Fruit fly (Drosophila melanogaster) whole organism, embryonic: Measurements from ENCODE around the gene CG2663.
A peak's percentile ranks its signal among the peaks of the same experiment; 100 is the strongest.

Experiments
- Bdp1 ChIP-seq: fragments of 200-800 bp; sonication (Bioruptor generic); optimal IDR thresholded peaks from 3 replicates; lab custom pipeline; 2016; ENCODE audit warnings: missing biosample characterization, missing genetic modification characterization
- CG10979 ChIP-seq: fragments of 200-800 bp; sonication (Bioruptor generic); optimal IDR thresholded peaks from 2 replicates; lab custom pipeline; 2018; ENCODE audit warnings: missing biosample characterization, mild to moderate bottlenecking, missing genetic modification characterization, moderate library complexity
- CG12104 ChIP-seq: fragments of 200-800 bp; sonication (Bioruptor generic); optimal IDR thresholded peaks from 3 replicates; lab custom pipeline; 2016; ENCODE audit warnings: missing biosample characterization, missing genetic modification characterization
- CG12236 ChIP-seq: fragments of 200-800 bp; sonication (Bioruptor generic); optimal IDR thresholded peaks from 2 replicates; lab custom pipeline; 2016; ENCODE audit warnings: missing biosample characterization, missing genetic modification characterization
- CG13296 ChIP-seq: fragments of 200-800 bp; sonication (Bioruptor generic); optimal IDR thresholded peaks from 3 replicates; lab custom pipeline; 2018; ENCODE audit warnings: missing biosample characterization, mild to moderate bottlenecking, missing genetic modification characterization
- CG15073 ChIP-seq: fragments of 200-800 bp; sonication (Bioruptor generic); optimal IDR thresholded peaks from 2 replicates; lab custom pipeline; 2016; ENCODE audit warnings: missing biosample characterization, missing genetic modification characterization
- CG16813 ChIP-seq: fragments of 200-800 bp; sonication (Bioruptor generic); IDR thresholded peaks from 3 replicates; pipeline ENCODE4 v1.3.6; 2022; ENCODE audit warnings: missing biosample characterization, missing genetic modification characterization; ENCODE audit not compliant: partially characterized antibody
- CG17328 ChIP-seq: fragments of 200-800 bp; sonication (Bioruptor generic); IDR thresholded peaks from 2 replicates; pipeline ENCODE4 v1.3.6; 2022; ENCODE audit warnings: missing biosample characterization, missing genetic modification characterization
- CG17361 ChIP-seq: fragments of 200-800 bp; sonication (Bioruptor generic); IDR thresholded peaks from 3 replicates; pipeline ENCODE4 v1.3.6; 2022; ENCODE audit warnings: missing biosample characterization, missing genetic modification characterization
- CG17568 ChIP-seq: fragments of 200-800 bp; sonication (Bioruptor generic); optimal IDR thresholded peaks from 2 replicates; lab custom pipeline; 2018; ENCODE audit warnings: missing biosample characterization, mild to moderate bottlenecking, missing genetic modification characterization, moderate library complexity
- CG18764 ChIP-seq: fragments of 200-800 bp; sonication (Bioruptor generic); optimal IDR thresholded peaks from 3 replicates; lab custom pipeline; 2016; ENCODE audit warnings: missing biosample characterization, missing genetic modification characterization
- CG2678 ChIP-seq: fragments of 200-800 bp; sonication (Bioruptor generic); optimal IDR thresholded peaks from 3 replicates; lab custom pipeline; 2019; ENCODE audit warnings: missing biosample characterization, mild to moderate bottlenecking, missing genetic modification characterization, moderate library complexity
- CG31441 ChIP-seq: fragments of 200-800 bp; sonication (Bioruptor generic); IDR thresholded peaks from 2 replicates; pipeline ENCODE4 v1.3.6; 2022; ENCODE audit warnings: missing biosample characterization, missing genetic modification characterization
- CG32532 ChIP-seq: fragments of 200-800 bp; sonication (Bioruptor generic); IDR thresholded peaks from 2 replicates; pipeline ENCODE4 v1.3.6; 2022; ENCODE audit warnings: missing biosample characterization, missing genetic modification characterization
- CG34376 ChIP-seq: fragments of 200-800 bp; sonication (Bioruptor generic); optimal IDR thresholded peaks from 2 replicates; lab custom pipeline; 2018; ENCODE audit warnings: missing biosample characterization, mild to moderate bottlenecking, missing genetic modification characterization
- CG4328 ChIP-seq: fragments of 200-800 bp; sonication (Bioruptor generic); optimal IDR thresholded peaks from 3 replicates; lab custom pipeline; 2017; ENCODE audit warnings: missing biosample characterization, missing genetic modification reagents, missing genetic modification characterization
- CG6791 ChIP-seq: fragments of 200-800 bp; sonication (Bioruptor generic); IDR thresholded peaks from 3 replicates; pipeline ENCODE4 v1.3.6; 2022; ENCODE audit warnings: missing biosample characterization, missing genetic modification characterization; ENCODE audit not compliant: partially characterized antibody
- CG7271 ChIP-seq: fragments of 200-800 bp; sonication (Bioruptor generic); optimal IDR thresholded peaks from 2 replicates; lab custom pipeline; 2018; ENCODE audit warnings: missing biosample characterization, mild to moderate bottlenecking, missing genetic modification characterization, moderate library complexity
- CG7987 ChIP-seq: fragments of 200-800 bp; sonication (Bioruptor generic); optimal IDR thresholded peaks from 2 replicates; lab custom pipeline; 2018; ENCODE audit warnings: missing biosample characterization, mild to moderate bottlenecking, missing genetic modification characterization, moderate library complexity
- CG8765 ChIP-seq: fragments of 200-800 bp; sonication (Bioruptor generic); IDR thresholded peaks from 2 replicates; pipeline ENCODE4 v1.3.6; 2022; ENCODE audit warnings: missing biosample characterization, missing genetic modification characterization
- D ChIP-seq, 2 experiments: fragments of 200-800 bp in 1 of 2; fragments of >200 bp in 1 of 2; sonication (Bioruptor generic) in 1 of 2; optimal IDR thresholded peaks; 2 replicates in 1 of 2; 3 replicates in 1 of 2; lab custom pipeline; 2017; ENCODE audit warnings: mild to moderate bottlenecking in 1 of 2, missing biosample characterization in 1 of 2, missing genetic modification characterization in 1 of 2, missing genetic modification reagents in 1 of 2
- Dip3 ChIP-seq: fragments of 200-800 bp; sonication (Bioruptor generic); optimal IDR thresholded peaks from 3 replicates; lab custom pipeline; 2016; ENCODE audit warnings: missing biosample characterization, missing genetic modification characterization
- Elba2 ChIP-seq: fragments of 200-800 bp; sonication (Bioruptor generic); optimal IDR thresholded peaks from 3 replicates; lab custom pipeline; 2016; ENCODE audit warnings: missing biosample characterization, missing genetic modification characterization
- H15 ChIP-seq: fragments of 200-800 bp; sonication (Bioruptor generic); IDR thresholded peaks from 3 replicates; pipeline ENCODE4 v1.3.6; 2022; ENCODE audit warnings: missing biosample characterization, missing genetic modification characterization
- HLHmδ ChIP-seq: fragments of 200-800 bp; sonication (Bioruptor generic); optimal IDR thresholded peaks from 2 replicates; lab custom pipeline; 2018; ENCODE audit warnings: missing biosample characterization, mild to moderate bottlenecking, missing genetic modification characterization, moderate library complexity
- HmgD ChIP-seq: fragments of 200-800 bp; sonication (Bioruptor generic); optimal IDR thresholded peaks from 3 replicates; lab custom pipeline; 2016; ENCODE audit warnings: missing biosample characterization, missing genetic modification characterization
- Hr78 ChIP-seq, 2 experiments: fragments of 200-800 bp in 1 of 2; fragments of >200 bp in 1 of 2; sonication (Bioruptor generic) in 1 of 2; optimal IDR thresholded peaks; 2 replicates each; lab custom pipeline; 2017 to 2019; ENCODE audit warnings: missing biosample characterization in 2 of 2, missing genetic modification characterization in 2 of 2, mild to moderate bottlenecking in 1 of 2, moderate library complexity in 1 of 2
- Mes4 ChIP-seq: fragments of 200-800 bp; sonication (Bioruptor generic); optimal IDR thresholded peaks from 2 replicates; lab custom pipeline; 2016; ENCODE audit warnings: missing biosample characterization, missing genetic modification characterization
- NC2β ChIP-seq: fragments of 200-800 bp; sonication (Bioruptor generic); optimal IDR thresholded peaks from 2 replicates; lab custom pipeline; 2016; ENCODE audit warnings: missing biosample characterization, missing genetic modification characterization
- Nf-YC ChIP-seq: fragments of 200-800 bp; optimal IDR thresholded peaks from 3 replicates; lab custom pipeline; 2019; ENCODE audit warnings: missing biosample characterization, mild to moderate bottlenecking, missing genetic modification characterization, moderate library complexity
- Poxn ChIP-seq: fragments of 200-800 bp; sonication (Bioruptor generic); IDR thresholded peaks from 2 replicates; pipeline ENCODE4 v1.3.6; 2022; ENCODE audit warnings: missing biosample characterization, missing genetic modification characterization
- YL-1 ChIP-seq: fragments of 200-800 bp; sonication (Bioruptor generic); optimal IDR thresholded peaks from 3 replicates; lab custom pipeline; 2017; ENCODE audit warnings: missing biosample characterization, mild to moderate bottlenecking, missing genetic modification characterization
- bbx ChIP-seq: fragments of 200-800 bp; sonication (Bioruptor generic); IDR thresholded peaks from 2 replicates; pipeline ENCODE4 v1.3.6; 2022; ENCODE audit warnings: missing biosample characterization, missing genetic modification characterization; ENCODE audit not compliant: partially characterized antibody
- bsh ChIP-seq, 2 experiments: fragments of 200-800 bp; sonication (Bioruptor generic); optimal IDR thresholded peaks; 2 replicates each; lab custom pipeline; 2017 to 2018; ENCODE audit warnings: mild to moderate bottlenecking in 2 of 2, missing biosample characterization in 2 of 2, missing genetic modification characterization in 2 of 2, moderate library complexity in 1 of 2
- chm ChIP-seq: fragments of 200-800 bp; sonication (Bioruptor generic); IDR thresholded peaks from 2 replicates; pipeline ENCODE4 v1.3.6; 2022; ENCODE audit warnings: missing biosample characterization, missing genetic modification characterization
- ewg ChIP-seq: fragments of 200-800 bp; sonication (Bioruptor generic); optimal IDR thresholded peaks from 3 replicates; lab custom pipeline; 2017; ENCODE audit warnings: mild to moderate bottlenecking, missing biosample characterization, missing genetic modification reagents, missing genetic modification characterization
- grn ChIP-seq: fragments of 200-800 bp; sonication (Bioruptor generic); optimal IDR thresholded peaks from 3 replicates; lab custom pipeline; 2017; ENCODE audit warnings: missing biosample characterization, missing genetic modification characterization
- ken ChIP-seq: fragments of 200-800 bp; sonication (Bioruptor generic); IDR thresholded peaks from 3 replicates; pipeline ENCODE4 v1.3.6; 2022; ENCODE audit warnings: missing biosample characterization, missing genetic modification characterization
- maf-S ChIP-seq: fragments of 200-800 bp; sonication (Bioruptor generic); optimal IDR thresholded peaks from 2 replicates; lab custom pipeline; 2016; ENCODE audit warnings: missing biosample characterization, missing genetic modification characterization
- nerfin-2 ChIP-seq: fragments of 200-800 bp; sonication (Bioruptor generic); IDR thresholded peaks from 2 replicates; pipeline ENCODE4 v1.3.6; 2022; ENCODE audit warnings: missing biosample characterization, missing genetic modification characterization; ENCODE audit not compliant: partially characterized antibody
- pfk ChIP-seq: fragments of 200-800 bp; sonication (Bioruptor generic); optimal IDR thresholded peaks from 2 replicates; lab custom pipeline; 2018; ENCODE audit warnings: missing biosample characterization, mild to moderate bottlenecking, missing genetic modification characterization, moderate library complexity
- row ChIP-seq: fragments of 200-800 bp; sonication (Bioruptor generic); IDR thresholded peaks from 3 replicates; pipeline ENCODE4 v1.3.6; 2022; ENCODE audit warnings: missing biosample characterization, missing genetic modification characterization
- schlank ChIP-seq: fragments of 200-800 bp; sonication (Bioruptor generic); optimal IDR thresholded peaks from 2 replicates; lab custom pipeline; 2018; ENCODE audit warnings: missing biosample characterization, mild to moderate bottlenecking, missing genetic modification characterization
- sd ChIP-seq: fragments of 200-800 bp; sonication (Bioruptor generic); optimal IDR thresholded peaks from 3 replicates; lab custom pipeline; 2018; ENCODE audit warnings: missing biosample characterization, mild to moderate bottlenecking, missing genetic modification characterization, moderate library complexity
- slp2 ChIP-seq: fragments of 200-800 bp; sonication (Bioruptor generic); optimal IDR thresholded peaks from 2 replicates; lab custom pipeline; 2016; ENCODE audit warnings: missing biosample characterization, missing genetic modification characterization
- sr ChIP-seq: fragments of 200-800 bp; sonication (Bioruptor generic); IDR thresholded peaks from 3 replicates; pipeline ENCODE4 v1.3.6; 2022; ENCODE audit warnings: missing biosample characterization, missing genetic modification characterization
- sug ChIP-seq: fragments of 200-800 bp; optimal IDR thresholded peaks from 2 replicates; lab custom pipeline; 2019; ENCODE audit warnings: missing biosample characterization, mild to moderate bottlenecking, missing genetic modification characterization, moderate library complexity
- tin ChIP-seq: fragments of 200-800 bp; sonication (Bioruptor generic); optimal IDR thresholded peaks from 3 replicates; lab custom pipeline; 2016; ENCODE audit warnings: missing biosample characterization, missing genetic modification characterization
- z ChIP-seq: fragments of 200-800 bp; sonication (Bioruptor generic); IDR thresholded peaks from 3 replicates; pipeline ENCODE4 v1.3.6; 2022; ENCODE audit warnings: missing biosample characterization, missing genetic modification characterization

CG2663 gene

DNA sequence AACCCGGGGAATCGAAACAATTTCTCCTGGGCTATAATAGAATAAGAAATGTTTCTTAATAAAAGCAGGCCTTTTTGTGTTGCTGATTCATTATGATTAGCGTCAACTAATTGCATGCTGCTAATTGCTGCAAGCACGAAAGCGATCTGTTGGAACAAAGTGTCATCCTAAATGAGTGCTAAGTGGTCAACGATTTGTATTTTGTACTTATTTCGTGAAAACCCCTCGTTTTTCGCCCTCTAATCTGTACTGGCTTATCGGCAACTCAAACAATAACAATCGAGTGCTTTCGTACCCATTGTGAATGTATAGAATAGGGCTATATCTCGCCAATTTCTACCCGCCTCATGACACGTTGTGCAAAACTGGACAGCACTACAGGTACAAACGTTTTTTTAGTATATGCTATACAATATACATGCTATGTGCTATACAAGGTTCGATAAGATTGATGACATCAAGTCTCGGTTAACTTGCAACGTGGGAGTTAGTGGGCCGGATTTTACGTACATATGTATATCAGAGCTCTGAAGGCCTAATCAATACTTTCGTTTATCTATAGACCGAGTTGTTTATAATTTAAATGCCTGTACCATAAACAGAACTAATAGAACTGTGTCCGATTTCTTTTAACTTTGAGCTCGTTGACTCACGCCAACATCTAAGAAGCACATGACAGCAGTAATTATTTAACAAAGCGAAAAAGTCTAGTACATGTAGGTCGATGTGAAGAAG is 39.2 kb downstream of the CG2663 start (continued):
- TF ChIP-seq CG34376 (GFP tag; lab: Kevin White, UChicago) (peak; percentile 63), CG7987 (GFP tag; lab: Kevin White, UChicago) (peak; percentile 43), CG17328 (GFP tag; lab: Robert Waterston, UW) (no peak), Mes4 (no peak), Dip3 (GFP tag; lab: Kevin White, UChicago) (no peak), ken (no peak), tin (GFP tag; lab: Kevin White, UChicago) (no peak), CG31441 (GFP tag; lab: Robert Waterston, UW) (no peak), Hr78 (GFP tag; optimal IDR thresholded peaks at IDR 0.05; lab: Kevin White, UChicago) (no peak), bbx (GFP tag; lab: Robert Waterston, UW) (no peak), HLHmδ (GFP tag; lab: Kevin White, UChicago) (no peak), row (GFP tag; lab: Robert Waterston, UW) (no peak), CG17568 (GFP tag; lab: Kevin White, UChicago) (peak; percentile 13), pfk (no peak), sr (GFP tag; lab: Robert Waterston, UW) (no peak), CG12236 (GFP tag; lab: Kevin White, UChicago) (no peak), CG17361 (GFP tag; lab: Robert Waterston, UW) (no peak), CG13296 (GFP tag; lab: Kevin White, UChicago) (peak; percentile 46), CG18764 (GFP tag; lab: Kevin White, UChicago) (no peak), sd (tag; lab: Kevin White, UChicago) (peak; percentile 21), CG15073 (GFP tag; lab: Kevin White, UChicago) (no peak), CG32532 (GFP tag; lab: Robert Waterston, UW) (no peak), Nf-YC (peak; percentile 4), z (GFP tag; lab: Robert Waterston, UW) (no peak), CG2678 (tag; lab: Kevin White, UChicago) (peak; percentile 29), Poxn (GFP tag; lab: Robert Waterston, UW) (no peak), YL-1 (GFP tag; lab: Kevin White, UChicago) (no peak), CG8765 (GFP tag; lab: Robert Waterston, UW) (no peak), maf-S (GFP tag; lab: Kevin White, UChicago) (no peak), schlank (tag; lab: Kevin White, UChicago) (no peak), nerfin-2 (GFP tag; lab: Robert Waterston, UW) (no peak), slp2 (GFP tag; lab: Kevin White, UChicago) (no peak), CG6791 (GFP tag; lab: Robert Waterston, UW) (no peak), CG10979 (tag; lab: Kevin White, UChicago) (no peak), HmgD (GFP tag; lab: Kevin White, UChicago) (no peak), bsh (GFP tag; optimal IDR thresholded peaks at IDR 0.05; lab: Kevin White, UChicago) (no peak), D (optimal IDR thresholded peaks at IDR 0.05; lab: Kevin White, UChicago) (no peak), D (GFP tag; optimal IDR thresholded peaks at IDR 0.05; lab: Kevin White, UChicago) (no peak), CG4328 (GFP tag; lab: Kevin White, UChicago) (no peak), chm (0 out of 2 replicates have a peak, but pooled peaks have one; percentile 16), CG16813 (GFP tag; lab: Robert Waterston, UW) (no peak), CG7271 (no peak), H15 (0 out of 3 replicates have a peak, but pooled peaks have one; percentile 16), sug (tag; lab: Kevin White, UChicago) (peak; percentile 39), NC2β (GFP tag; lab: Kevin White, UChicago) (no peak), ewg (no peak), Elba2 (GFP tag; lab: Kevin White, UChicago) (no peak), grn (GFP tag; lab: Kevin White, UChicago) (no peak), Bdp1 (no peak), CG12104 (no peak)
